Fruit fly (Drosophila melanogaster) whole organism, embryonic: ENCODE data around the gene eco.

ENCODE experiments used
- Atf-2 ChIP-seq: fragments of 200-800 bp; sonication (Bioruptor generic); optimal IDR thresholded peaks from 2 replicates; lab custom pipeline; 2016; ENCODE audit warnings: missing biosample characterization, missing genetic modification characterization
- CG10147 ChIP-seq: fragments of 200-800 bp; sonication (Bioruptor generic); optimal IDR thresholded peaks from 2 replicates; lab custom pipeline; 2019; ENCODE audit warnings: missing biosample characterization, mild to moderate bottlenecking, missing genetic modification characterization, moderate library complexity
- CG10543 ChIP-seq: fragments of 200-800 bp; sonication (Bioruptor generic); optimal IDR thresholded peaks from 3 replicates; lab custom pipeline; 2017; ENCODE audit warnings: missing biosample characterization, mild to moderate bottlenecking, missing genetic modification characterization, moderate library complexity
- CG11695 ChIP-seq: fragments of 200-800 bp; sonication (Bioruptor generic); IDR thresholded peaks from 3 replicates; pipeline ENCODE4 v1.3.6; 2022; ENCODE audit warnings: missing biosample characterization, missing genetic modification characterization
- CG1233 ChIP-seq: fragments of 200-800 bp; sonication (Bioruptor generic); optimal IDR thresholded peaks from 4 replicates; lab custom pipeline; 2018; ENCODE audit warnings: missing biosample characterization, mild to moderate bottlenecking, missing genetic modification characterization
- CG12942 ChIP-seq: fragments of 200-800 bp; sonication (Bioruptor generic); optimal IDR thresholded peaks from 3 replicates; lab custom pipeline; 2016; ENCODE audit warnings: missing biosample characterization, missing genetic modification characterization
- CG14050 ChIP-seq: fragments of 200-800 bp; sonication (Bioruptor generic); IDR thresholded peaks from 3 replicates; pipeline ENCODE4 v1.3.6; 2022; ENCODE audit warnings: missing biosample characterization, missing genetic modification characterization
- CG16813 ChIP-seq: fragments of 200-800 bp; sonication (Bioruptor generic); IDR thresholded peaks from 3 replicates; pipeline ENCODE4 v1.3.6; 2022; ENCODE audit warnings: missing biosample characterization, missing genetic modification characterization; ENCODE audit not compliant: partially characterized antibody
- CG17361 ChIP-seq: fragments of 200-800 bp; sonication (Bioruptor generic); IDR thresholded peaks from 3 replicates; pipeline ENCODE4 v1.3.6; 2022; ENCODE audit warnings: missing biosample characterization, missing genetic modification characterization
- CG17568 ChIP-seq: fragments of 200-800 bp; sonication (Bioruptor generic); optimal IDR thresholded peaks from 2 replicates; lab custom pipeline; 2018; ENCODE audit warnings: missing biosample characterization, mild to moderate bottlenecking, missing genetic modification characterization, moderate library complexity
- CG1792 ChIP-seq: fragments of 200-800 bp; sonication (Bioruptor generic); optimal IDR thresholded peaks from 2 replicates; lab custom pipeline; 2016; ENCODE audit warnings: missing biosample characterization, missing genetic modification characterization
- CG2889 ChIP-seq: fragments of 200-800 bp; sonication (Bioruptor generic); IDR thresholded peaks from 3 replicates; pipeline ENCODE4 v1.3.6; 2022; ENCODE audit warnings: missing biosample characterization, missing genetic modification characterization
- CG33557 ChIP-seq: fragments of 200-800 bp; sonication (Bioruptor generic); optimal IDR thresholded peaks from 2 replicates; lab custom pipeline; 2019; ENCODE audit warnings: missing biosample characterization, mild to moderate bottlenecking, missing genetic modification characterization, moderate library complexity
- CG34422 ChIP-seq: fragments of 200-800 bp; sonication (Bioruptor generic); IDR thresholded peaks from 3 replicates; pipeline ENCODE4 v1.3.6; 2022; ENCODE audit warnings: missing biosample characterization, missing genetic modification characterization
- CG4820 ChIP-seq: fragments of 200-800 bp; sonication (Bioruptor generic); optimal IDR thresholded peaks from 3 replicates; lab custom pipeline; 2016; ENCODE audit warnings: missing biosample characterization, missing genetic modification characterization
- CG6791 ChIP-seq: fragments of 200-800 bp; sonication (Bioruptor generic); IDR thresholded peaks from 3 replicates; pipeline ENCODE4 v1.3.6; 2022; ENCODE audit warnings: missing biosample characterization, missing genetic modification characterization; ENCODE audit not compliant: partially characterized antibody
- CG7372 ChIP-seq: fragments of 200-800 bp; sonication (Bioruptor generic); IDR thresholded peaks from 2 replicates; pipeline ENCODE4 v1.3.6; 2022; ENCODE audit warnings: missing biosample characterization, missing genetic modification characterization
- CG8388 ChIP-seq: fragments of 200-800 bp; sonication (Bioruptor generic); optimal IDR thresholded peaks from 2 replicates; lab custom pipeline; 2019; ENCODE audit warnings: missing biosample characterization, mild to moderate bottlenecking, missing genetic modification characterization, moderate library complexity
- CG8924 ChIP-seq: fragments of 200-800 bp; optimal IDR thresholded peaks from 3 replicates; lab custom pipeline; 2019; ENCODE audit warnings: missing biosample characterization, mild to moderate bottlenecking, missing genetic modification characterization, moderate library complexity
- CG9437 ChIP-seq: fragments of 200-800 bp; sonication (Bioruptor generic); optimal IDR thresholded peaks from 2 replicates; lab custom pipeline; 2018; ENCODE audit warnings: missing biosample characterization, mild to moderate bottlenecking, missing genetic modification characterization
- Dfd ChIP-seq, 2 experiments: fragments of >200 bp; optimal IDR thresholded peaks; 2 replicates each; lab custom pipeline; 2017; ENCODE audit warnings: missing biosample characterization in 2 of 2, missing genetic modification characterization in 2 of 2
- Dref ChIP-seq: fragments of 200-800 bp; sonication (Bioruptor generic); IDR thresholded peaks from 2 replicates; pipeline ENCODE4 v1.3.6; 2022; ENCODE audit warnings: missing biosample characterization, missing genetic modification characterization
- Drgx ChIP-seq: fragments of 200-800 bp; sonication (Bioruptor generic); IDR thresholded peaks from 2 replicates; pipeline ENCODE4 v1.3.6; 2022; ENCODE audit warnings: missing biosample characterization, missing genetic modification characterization
- Elba2 ChIP-seq: fragments of 200-800 bp; sonication (Bioruptor generic); optimal IDR thresholded peaks from 3 replicates; lab custom pipeline; 2016; ENCODE audit warnings: missing biosample characterization, missing genetic modification characterization
- Ets97D ChIP-seq: fragments of 200-800 bp; sonication (Bioruptor generic); optimal IDR thresholded peaks from 3 replicates; lab custom pipeline; 2016; ENCODE audit warnings: missing biosample characterization, missing genetic modification characterization
- Gsc ChIP-seq: fragments of 200-800 bp; sonication (Bioruptor generic); IDR thresholded peaks from 2 replicates; pipeline ENCODE4 v1.3.6; 2022; ENCODE audit warnings: missing biosample characterization, missing genetic modification characterization
- HmgD ChIP-seq: fragments of 200-800 bp; sonication (Bioruptor generic); optimal IDR thresholded peaks from 3 replicates; lab custom pipeline; 2016; ENCODE audit warnings: missing biosample characterization, missing genetic modification characterization
- Lpt ChIP-seq: fragments of >200 bp; optimal IDR thresholded peaks from 2 replicates; lab custom pipeline; 2018; ENCODE audit warnings: missing biosample characterization, missing genetic modification characterization
- MBD-R2 ChIP-seq: fragments of 200-800 bp; sonication (Bioruptor generic); IDR thresholded peaks from 2 replicates; pipeline ENCODE4 v1.3.6; 2022; ENCODE audit warnings: missing biosample characterization, missing genetic modification characterization
- MESR4 ChIP-seq: fragments of 200-800 bp; sonication (Bioruptor generic); optimal IDR thresholded peaks from 2 replicates; lab custom pipeline; 2018; ENCODE audit warnings: missing biosample characterization, mild to moderate bottlenecking, missing genetic modification characterization, moderate library complexity
- Med ChIP-seq: fragments of 200-800 bp; sonication (Bioruptor generic); peaks from one replicate; lab custom pipeline; 2016; ENCODE audit warnings: missing biosample characterization, missing genetic modification characterization, mild to moderate bottlenecking, inconsistent platforms, moderate library complexity
- Spps ChIP-seq: fragments of 200-800 bp; sonication (Bioruptor generic); optimal IDR thresholded peaks from 2 replicates; lab custom pipeline; 2018; ENCODE audit warnings: missing biosample characterization, mild to moderate bottlenecking, missing genetic modification characterization
- Tbp ChIP-seq: fragments of >200 bp; optimal IDR thresholded peaks from 2 replicates; lab custom pipeline; 2018; ENCODE audit warnings: missing biosample characterization, missing genetic modification characterization
- ac ChIP-seq: fragments of 200-800 bp; sonication (Bioruptor generic); optimal IDR thresholded peaks from 3 replicates; lab custom pipeline; 2017; ENCODE audit warnings: missing biosample characterization, mild to moderate bottlenecking, missing genetic modification characterization
- amos ChIP-seq: fragments of 200-800 bp; sonication (Bioruptor generic); IDR thresholded peaks from 2 replicates; pipeline ENCODE4 v1.3.6; 2022; ENCODE audit warnings: missing biosample characterization, missing genetic modification characterization; ENCODE audit not compliant: partially characterized antibody
- bbx ChIP-seq: fragments of 200-800 bp; sonication (Bioruptor generic); IDR thresholded peaks from 2 replicates; pipeline ENCODE4 v1.3.6; 2022; ENCODE audit warnings: missing biosample characterization, missing genetic modification characterization; ENCODE audit not compliant: partially characterized antibody
- ci ChIP-seq: fragments of 200-800 bp; sonication (Bioruptor generic); IDR thresholded peaks from 3 replicates; pipeline ENCODE4 v1.3.6; 2022; ENCODE audit warnings: missing biosample characterization, missing genetic modification characterization
- dysf ChIP-seq: fragments of 200-800 bp; sonication (Bioruptor generic); IDR thresholded peaks from 3 replicates; pipeline ENCODE4 v1.3.6; 2022; ENCODE audit warnings: missing biosample characterization, missing genetic modification characterization
- esg ChIP-seq: fragments of 200-800 bp; sonication (Bioruptor generic); conservative IDR thresholded peaks from 2 replicates; pipeline ENCODE4 v1.3.6; 2022; ENCODE audit warnings: missing biosample characterization, missing genetic modification characterization
- gcm ChIP-seq: fragments of 200-800 bp; sonication (Bioruptor generic); optimal IDR thresholded peaks from 2 replicates; lab custom pipeline; 2019; ENCODE audit warnings: missing biosample characterization, mild to moderate bottlenecking, missing genetic modification characterization, moderate library complexity
- gcm2 ChIP-seq: fragments of 200-800 bp; sonication (Bioruptor generic); optimal IDR thresholded peaks from 2 replicates; lab custom pipeline; 2016; ENCODE audit warnings: missing biosample characterization, missing genetic modification characterization
- hbn ChIP-seq: fragments of 200-800 bp; sonication (Bioruptor generic); IDR thresholded peaks from 2 replicates; pipeline ENCODE4 v1.3.6; 2022; ENCODE audit warnings: missing biosample characterization, missing genetic modification characterization; ENCODE audit not compliant: partially characterized antibody
- mirr ChIP-seq: fragments of 200-800 bp; sonication (Bioruptor generic); optimal IDR thresholded peaks from 3 replicates; lab custom pipeline; 2018; ENCODE audit warnings: missing biosample characterization, mild to moderate bottlenecking, missing genetic modification characterization
- nom ChIP-seq: fragments of 200-800 bp; sonication (Bioruptor generic); optimal IDR thresholded peaks from 2 replicates; lab custom pipeline; 2017; ENCODE audit warnings: missing biosample characterization, missing genetic modification characterization, mild to moderate bottlenecking, moderate library complexity, missing genetic modification reagents
- onecut ChIP-seq: fragments of 200-800 bp; sonication (Bioruptor generic); IDR thresholded peaks from 2 replicates; pipeline ENCODE4 v1.3.6; 2022; ENCODE audit warnings: missing biosample characterization, missing genetic modification characterization
- sd ChIP-seq: fragments of 200-800 bp; sonication (Bioruptor generic); optimal IDR thresholded peaks from 3 replicates; lab custom pipeline; 2018; ENCODE audit warnings: missing biosample characterization, mild to moderate bottlenecking, missing genetic modification characterization, moderate library complexity
- sim ChIP-seq: fragments of 200-800 bp; sonication (Bioruptor generic); IDR thresholded peaks from 2 replicates; pipeline ENCODE4 v1.3.6; 2022; ENCODE audit warnings: missing biosample characterization, missing genetic modification characterization
- sna ChIP-seq: fragments of 200-800 bp; sonication (Bioruptor generic); IDR thresholded peaks from 2 replicates; pipeline ENCODE4 v1.3.6; 2022; ENCODE audit warnings: missing biosample characterization, missing genetic modification characterization; ENCODE audit not compliant: partially characterized antibody
- sug ChIP-seq: fragments of 200-800 bp; optimal IDR thresholded peaks from 2 replicates; lab custom pipeline; 2019; ENCODE audit warnings: missing biosample characterization, mild to moderate bottlenecking, missing genetic modification characterization, moderate library complexity
- vvl ChIP-seq: fragments of 200-800 bp; sonication (Bioruptor generic); IDR thresholded peaks from 2 replicates; pipeline ENCODE4 v1.3.6; 2022; ENCODE audit warnings: missing biosample characterization, missing genetic modification characterization
- wor ChIP-seq: fragments of 200-800 bp; sonication (Bioruptor generic); IDR thresholded peaks from 2 replicates; pipeline ENCODE4 v1.3.6; 2022; ENCODE audit warnings: missing biosample characterization, missing genetic modification characterization

The eco gene

dm6 chr3L:7334990-7335389, 4.2 kb downstream of the eco start, which contains the start of the genes wrm1 and wrm2 (continued):
- peak; percentile 66 for TF ChIP-seq amos (GFP tag; lab: Robert Waterston, UW)
- peak; percentile 84 for TF ChIP-seq Med
- TF ChIP-seq CG9437 (GFP tag; lab: Kevin White, UChicago) = no peak
- TF ChIP-seq CG14050 = no peak
- TF ChIP-seq CG34422 = no peak; the same call in 2 of the 3 replicates
- TF ChIP-seq vvl (GFP tag; lab: Robert Waterston, UW) = 0 out of 2 replicates have a peak, but pooled peaks have one; percentile 26
- no peak for TF ChIP-seq mirr
- no peak for TF ChIP-seq ci (GFP tag; lab: Robert Waterston, UW)
- no peak for TF ChIP-seq HmgD (GFP tag; lab: Kevin White, UChicago)
- TF ChIP-seq nom (GFP tag; lab: Kevin White, UChicago) = peak; percentile 28
- TF ChIP-seq CG11695 (GFP tag; lab: Robert Waterston, UW) = no peak
- TF ChIP-seq CG1792 (GFP tag; lab: Kevin White, UChicago) = no peak
- no peak for TF ChIP-seq Drgx (GFP tag; lab: Robert Waterston, UW)
- TF ChIP-seq CG17361 (GFP tag; lab: Robert Waterston, UW) = no peak
- peak; percentile 79 for TF ChIP-seq bbx (GFP tag; lab: Robert Waterston, UW)
- TF ChIP-seq sna = no peak; the same call in 1 of the 2 replicates
- TF ChIP-seq CG16813 (GFP tag; lab: Robert Waterston, UW) = peak; percentile 57; the same call in 2 of the 3 replicates
- no peak for TF ChIP-seq esg (GFP tag; lab: Robert Waterston, UW)
- TF ChIP-seq Elba2 (GFP tag; lab: Kevin White, UChicago) = peak; percentile 88
- peak; percentile 67 for TF ChIP-seq CG6791
- no peak for TF ChIP-seq Spps
- TF ChIP-seq CG10543 (GFP tag; lab: Kevin White, UChicago) = no peak
- TF ChIP-seq CG4820 (GFP tag; lab: Kevin White, UChicago) = no peak
- peak; percentile 98 for TF ChIP-seq MESR4 (GFP tag; lab: Kevin White, UChicago)
- no peak for TF ChIP-seq CG17568
- TF ChIP-seq ac (GFP tag; lab: Kevin White, UChicago) = no peak
- no peak for TF ChIP-seq hbn (GFP tag; lab: Robert Waterston, UW)
- TF ChIP-seq dysf (GFP tag; lab: Robert Waterston, UW) = no peak
- TF ChIP-seq Tbp (GFP tag; lab: Kevin White, UChicago) = no peak
- no peak for TF ChIP-seq CG2889 (GFP tag; lab: Robert Waterston, UW)
- TF ChIP-seq Dref = peak; percentile 84
- TF ChIP-seq sim = no peak
- no peak for TF ChIP-seq CG10147
- no peak for TF ChIP-seq CG8388
- TF ChIP-seq Gsc (GFP tag; lab: Robert Waterston, UW) = no peak
- TF ChIP-seq CG33557 (GFP tag; lab: Kevin White, UChicago) = peak; percentile 43
- no peak for TF ChIP-seq sd (tag; lab: Kevin White, UChicago)
- no peak for TF ChIP-seq Lpt (GFP tag; lab: Kevin White, UChicago)
- TF ChIP-seq Dfd (GFP tag; optimal IDR thresholded peaks at IDR 0.05; lab: Kevin White, UChicago) = no peak
- TF ChIP-seq Atf-2 (GFP tag; lab: Kevin White, UChicago) = no peak
- TF ChIP-seq gcm (GFP tag; lab: Kevin White, UChicago) = peak; percentile 53
- TF ChIP-seq onecut (GFP tag; lab: Robert Waterston, UW) = no peak
- peak; percentile 66 for TF ChIP-seq CG8924 (tag; lab: Kevin White, UChicago)
- peak; percentile 87 for TF ChIP-seq MBD-R2 (GFP tag; lab: Robert Waterston, UW)
- no peak for TF ChIP-seq CG1233 (GFP tag; lab: Kevin White, UChicago)
- peak; percentile 19 for TF ChIP-seq sug (tag; lab: Kevin White, UChicago)
- no peak for TF ChIP-seq gcm2 (GFP tag; lab: Kevin White, UChicago)
- TF ChIP-seq CG7372 (GFP tag; lab: Robert Waterston, UW) = no peak
- no peak for TF ChIP-seq CG12942 (GFP tag; lab: Kevin White, UChicago)
- peak; percentile 56 for TF ChIP-seq Ets97D (GFP tag; lab: Kevin White, UChicago)
- TF ChIP-seq wor (GFP tag; lab: Robert Waterston, UW) = no peak
